5 fruit fly cellular contexts compared by ENCODE assay signal in the genomic region with DNA sequence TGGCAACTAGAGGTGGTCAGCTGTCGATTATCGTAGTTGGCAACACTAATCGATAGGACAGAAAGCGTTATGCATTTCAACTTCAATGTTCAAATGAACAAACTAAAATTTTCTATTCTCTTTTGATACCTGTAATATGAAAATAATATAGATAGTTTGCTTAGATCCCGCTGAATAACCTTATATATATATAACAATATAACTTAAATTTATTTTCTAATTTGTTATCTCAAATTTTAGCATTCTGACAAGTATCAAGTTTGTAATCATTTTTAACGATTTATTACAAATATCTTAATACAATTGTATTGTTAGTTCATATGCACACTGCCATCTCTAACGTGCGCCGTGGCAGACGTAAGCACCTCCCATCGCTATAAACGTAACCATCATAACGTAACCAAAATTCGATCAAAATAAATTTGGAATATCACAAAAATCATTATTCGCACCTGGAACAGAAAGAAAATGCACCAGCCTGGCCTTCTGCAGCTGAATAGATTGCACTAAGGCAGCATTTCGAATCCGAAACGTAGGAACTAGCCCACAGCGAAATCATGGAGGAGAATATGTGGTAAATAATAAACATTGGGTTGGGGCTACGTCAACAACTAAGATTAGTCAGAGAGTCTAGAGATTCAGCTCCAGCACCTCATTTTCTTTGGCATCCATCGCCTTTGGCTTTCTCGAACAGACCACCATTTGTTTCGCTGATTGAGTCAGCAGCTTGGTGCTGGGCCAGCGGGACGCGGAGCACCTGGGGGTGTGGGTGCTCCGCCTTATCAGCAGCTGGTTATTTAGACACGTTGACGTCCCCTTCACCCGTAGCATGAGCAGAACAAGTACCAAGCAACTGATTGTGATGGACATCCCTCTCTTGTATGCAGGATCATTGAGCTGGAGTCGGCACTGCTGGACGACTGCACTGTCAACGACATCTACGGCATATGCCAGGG.
TF ChIP-seq lines count a peak whose summit lies in the region.

A gene (minus strand): TSS at position 22 of the 956 bp plus-strand sequence.
A gene (plus strand): TSS at position 385 of the 956 bp plus-strand sequence.

TF ChIP-seq in whole organism, adult, 20 proteins besides CTCF, POLR2A, EP300 and RAD21 (continued from another document):
- TF ChIP-seq Crg-1 (GFP tag; optimal IDR thresholded peaks at IDR 0.05; lab: Kevin White, UChicago): peak; percentile 54
- TF ChIP-seq CG12768 (GFP tag; optimal IDR thresholded peaks at IDR 0.05; lab: Kevin White, UChicago): peak; percentile 67
- peak; percentile 73 for TF ChIP-seq CG7045 (GFP tag; optimal IDR thresholded peaks at IDR 0.05; lab: Kevin White, UChicago)
- peak; percentile 41 for TF ChIP-seq pad (GFP tag; optimal IDR thresholded peaks at IDR 0.05; lab: Kevin White, UChicago)
- TF ChIP-seq Mnt (GFP tag; optimal IDR thresholded peaks at IDR 0.05; lab: Kevin White, UChicago): peak; percentile 15

TF ChIP-seq in whole organism, embryonic, 481 proteins besides CTCF, POLR2A, EP300 and RAD21 (continued from another document and continues in another):
- TF ChIP-seq CG10959 (GFP tag; IDR thresholded peaks at IDR 0.05; lab: Robert Waterston, UW): no peak
- no peak for TF ChIP-seq CG4617 (GFP tag; optimal IDR thresholded peaks at IDR 0.05; lab: Kevin White, UChicago; ENCODE audit: borderline replicate concordance)
- no peak for TF ChIP-seq Poxn (GFP tag; IDR thresholded peaks at IDR 0.05; lab: Robert Waterston, UW)
- no peak for TF ChIP-seq CkIIα-i1 (GFP tag; IDR thresholded peaks at IDR 0.05; lab: Robert Waterston, UW)
- TF ChIP-seq CG13424 (tag; optimal IDR thresholded peaks at IDR 0.05; lab: Kevin White, UChicago): peak; percentile 84
- TF ChIP-seq Drgx (GFP tag; IDR thresholded peaks at IDR 0.05; lab: Robert Waterston, UW): 0 out of 2 replicates have a peak, but pooled peaks have one; percentile 21
- TF ChIP-seq E2f2 (GFP tag; IDR thresholded peaks at IDR 0.05; lab: Robert Waterston, UW): peak; percentile 34; the same call in 1 of the 2 replicates
- TF ChIP-seq PHDP (tag; optimal IDR thresholded peaks at IDR 0.05; lab: Kevin White, UChicago): peak; percentile 71
- TF ChIP-seq CG10431 (GFP tag; optimal IDR thresholded peaks at IDR 0.05; lab: Kevin White, UChicago): no peak
- TF ChIP-seq CG30403 (GFP tag; optimal IDR thresholded peaks at IDR 0.05; lab: Kevin White, UChicago): peak; percentile 86
- peak; percentile 86 for TF ChIP-seq row (GFP tag; IDR thresholded peaks at IDR 0.05; lab: Robert Waterston, UW)
- TF ChIP-seq CG33557 (GFP tag; optimal IDR thresholded peaks at IDR 0.05; lab: Kevin White, UChicago): peak; percentile 57
- no peak for TF ChIP-seq gfzf (GFP tag; optimal IDR thresholded peaks at IDR 0.05; lab: Kevin White, UChicago)
- TF ChIP-seq CG12391 (tag; optimal IDR thresholded peaks at IDR 0.05; lab: Kevin White, UChicago): peak; percentile 88
- peak; percentile 76 for TF ChIP-seq vfl (GFP tag; optimal IDR thresholded peaks at IDR 0.05; lab: Kevin White, UChicago)
- TF ChIP-seq ttk (GFP tag; IDR thresholded peaks at IDR 0.05; lab: Robert Waterston, UW): peak; percentile 59; the same call in 1 of the 2 replicates
- TF ChIP-seq D (optimal IDR thresholded peaks at IDR 0.05; lab: Kevin White, UChicago): no peak
- peak; percentile 45 for TF ChIP-seq D (GFP tag; optimal IDR thresholded peaks at IDR 0.05; lab: Kevin White, UChicago)
- peak; percentile 41 for TF ChIP-seq Nf-YB (GFP tag; optimal IDR thresholded peaks at IDR 0.05; lab: Kevin White, UChicago)
- peak; percentile 37 for TF ChIP-seq gcm (GFP tag; optimal IDR thresholded peaks at IDR 0.05; lab: Kevin White, UChicago)
- peak; percentile 44; the same call in 1 of the 2 replicates for TF ChIP-seq Rx (GFP tag; IDR thresholded peaks at IDR 0.05; lab: Robert Waterston, UW)
- TF ChIP-seq abd-A (tag; optimal IDR thresholded peaks at IDR 0.05; lab: Kevin White, UChicago): no peak
- TF ChIP-seq NC2α (GFP tag; optimal IDR thresholded peaks at IDR 0.05; lab: Kevin White, UChicago): no peak
- TF ChIP-seq CHES-1-like (GFP tag; optimal IDR thresholded peaks at IDR 0.05; lab: Kevin White, UChicago): no peak
- no peak for TF ChIP-seq CG5180 (GFP tag; optimal IDR thresholded peaks at IDR 0.05; lab: Kevin White, UChicago)
- TF ChIP-seq HLHmδ (GFP tag; optimal IDR thresholded peaks at IDR 0.05; lab: Kevin White, UChicago): no peak
- no peak for TF ChIP-seq ato (GFP tag; IDR thresholded peaks at IDR 0.05; lab: Robert Waterston, UW; ENCODE audit: partially characterized antibody)
- peak; percentile 75 for TF ChIP-seq CG9215 (GFP tag; IDR thresholded peaks at IDR 0.05; lab: Robert Waterston, UW)

TF ChIP-seq in whole organism, prepupa, 60 proteins besides CTCF, POLR2A, EP300 and RAD21 (continued from another document and continues in another):
- peak; percentile 28 for TF ChIP-seq CG6808 (GFP tag; optimal IDR thresholded peaks at IDR 0.05; lab: Kevin White, UChicago)
- TF ChIP-seq eg (GFP tag; IDR thresholded peaks at IDR 0.05; lab: Robert Waterston, UW): peak; percentile 77
- TF ChIP-seq Hr39 (GFP tag; optimal IDR thresholded peaks at IDR 0.05; lab: Kevin White, UChicago): peak; percentile 67
- peak; percentile 44 for TF ChIP-seq Sox15 (GFP tag; optimal IDR thresholded peaks at IDR 0.05; lab: Kevin White, UChicago)
- TF ChIP-seq topi (GFP tag; optimal IDR thresholded peaks at IDR 0.05; lab: Kevin White, UChicago): peak; percentile 57
- peak; percentile 30 for TF ChIP-seq spab (GFP tag; optimal IDR thresholded peaks at IDR 0.05; lab: Kevin White, UChicago)
- TF ChIP-seq dsx (GFP tag; optimal IDR thresholded peaks at IDR 0.05; lab: Kevin White, UChicago; ENCODE audit: poor library complexity, severe bottlenecking): peak; percentile 50
- TF ChIP-seq CG31627 (GFP tag; optimal IDR thresholded peaks at IDR 0.05; lab: Kevin White, UChicago): peak; percentile 70
- TF ChIP-seq CG32006 (GFP tag; optimal IDR thresholded peaks at IDR 0.05; lab: Kevin White, UChicago): peak; percentile 69
- peak; percentile 50 for TF ChIP-seq Gug (GFP tag; IDR thresholded peaks at IDR 0.05; lab: Robert Waterston, UW)
- no peak for TF ChIP-seq CG16779 (tag; optimal IDR thresholded peaks at IDR 0.05; lab: Kevin White, UChicago)
- peak in 1 of 2 experiments; percentile 46 for TF ChIP-seq ss (GFP tag; optimal IDR thresholded peaks at IDR 0.05; lab: Kevin White, UChicago)
- TF ChIP-seq CG3032 (tag; optimal IDR thresholded peaks at IDR 0.05; lab: Kevin White, UChicago): peak; percentile 79
- peak; percentile 61; the same call in 2 of the 3 replicates for TF ChIP-seq CG8119 (GFP tag; IDR thresholded peaks at IDR 0.05; lab: Robert Waterston, UW)
- peak; percentile 76 for TF ChIP-seq CG10631 (GFP tag; optimal IDR thresholded peaks at IDR 0.05; lab: Kevin White, UChicago)
- peak; percentile 14 for TF ChIP-seq net (GFP tag; optimal IDR thresholded peaks at IDR 0.05; lab: Kevin White, UChicago)
- peak; percentile 70 for TF ChIP-seq Hr4 (GFP tag; optimal IDR thresholded peaks at IDR 0.05; lab: Kevin White, UChicago)
- peak; percentile 65 for TF ChIP-seq Ets96B (tag; optimal IDR thresholded peaks at IDR 0.05; lab: Kevin White, UChicago)
- peak; percentile 38 for TF ChIP-seq CG34406 (GFP tag; optimal IDR thresholded peaks at IDR 0.05; lab: Kevin White, UChicago)
- peak; percentile 69 for TF ChIP-seq acj6 (GFP tag; optimal IDR thresholded peaks at IDR 0.05; lab: Kevin White, UChicago)
- peak; percentile 61 for TF ChIP-seq CG6792 (GFP tag; optimal IDR thresholded peaks at IDR 0.05; lab: Kevin White, UChicago)
- peak; percentile 22 for TF ChIP-seq Lpt (GFP tag; optimal IDR thresholded peaks at IDR 0.05; lab: Kevin White, UChicago)
- peak; percentile 40 to 53 for TF ChIP-seq salr (GFP tag; optimal IDR thresholded peaks at IDR 0.05; lab: Kevin White, UChicago)
- no peak for TF ChIP-seq CG6854 (GFP tag; optimal IDR thresholded peaks at IDR 0.05; lab: Kevin White, UChicago)
- TF ChIP-seq OdsH (GFP tag; optimal IDR thresholded peaks at IDR 0.05; lab: Kevin White, UChicago): peak; percentile 78
- no peak for TF ChIP-seq Met (GFP tag; optimal IDR thresholded peaks at IDR 0.05; lab: Kevin White, UChicago)
- no peak for TF ChIP-seq fd85E (GFP tag; optimal IDR thresholded peaks at IDR 0.05; lab: Kevin White, UChicago)
- peak; percentile 46 for TF ChIP-seq CG11762 (GFP tag; optimal IDR thresholded peaks at IDR 0.05; lab: Kevin White, UChicago; ENCODE audit: insufficient read depth)

TF ChIP-seq in whole organism, pupa, 21 proteins besides CTCF, POLR2A, EP300 and RAD21 (continued from another document):
- TF ChIP-seq CG14655 (GFP tag; optimal IDR thresholded peaks at IDR 0.05; lab: Kevin White, UChicago): peak; percentile 69
- TF ChIP-seq CG34367 (tag; optimal IDR thresholded peaks at IDR 0.05; lab: Kevin White, UChicago): peak; percentile 59
- peak; percentile 45; the same call in 1 of the 3 replicates for TF ChIP-seq fd96Ca (GFP tag; IDR thresholded peaks at IDR 0.05; lab: Robert Waterston, UW)
- TF ChIP-seq CG9948 (tag; optimal IDR thresholded peaks at IDR 0.05; lab: Kevin White, UChicago): peak; percentile 68

TF ChIP-seq in whole organism, wandering third instar larva, 38 proteins besides CTCF, POLR2A, EP300 and RAD21 (continued from another document):
- TF ChIP-seq Mio (GFP tag; optimal IDR thresholded peaks at IDR 0.05; lab: Kevin White, UChicago) (no peak), sv (GFP tag; optimal IDR thresholded peaks at IDR 0.05; lab: Kevin White, UChicago) (peak; percentile 58), N (GFP tag; optimal IDR thresholded peaks at IDR 0.05; lab: Kevin White, UChicago) (no peak), Hr83 (GFP tag; optimal IDR thresholded peaks at IDR 0.05; lab: Kevin White, UChicago; ENCODE audit: poor library complexity, severe bottlenecking) (peak; percentile 38), woc (GFP tag; optimal IDR thresholded peaks at IDR 0.05; lab: Kevin White, UChicago) (peak; percentile 60), Rel (GFP tag; optimal IDR thresholded peaks at IDR 0.05; lab: Kevin White, UChicago) (no peak), Rel (tag; optimal IDR thresholded peaks at IDR 0.05; lab: Kevin White, UChicago) (no peak), Myc (optimal IDR thresholded peaks at IDR 0.05; lab: Kevin White, UChicago) (peak; percentile 57)
TF ChIP-seq in whole organism, wandering third instar larva: peak in this region for 17.
